Fruit fly (Drosophila melanogaster) Kc167 (cell line): Measurements from ENCODE around the gene CG42324.

ENCODE experiments used
- Myc ChIP-seq: fragments of >200 bp; optimal IDR thresholded peaks from 2 replicates; lab custom pipeline; 2017; ENCODE audit warnings: missing external identifiers
- Sin3A ChIP-seq: fragments of >200 bp; optimal IDR thresholded peaks from 2 replicates; lab custom pipeline; 2018; ENCODE audit warnings: missing external identifiers
- h ChIP-seq: fragments of >200 bp; optimal IDR thresholded peaks from 3 replicates; lab custom pipeline; 2018; ENCODE audit warnings: missing external identifiers
- insv ChIP-seq: fragments of >200 bp; optimal IDR thresholded peaks from 3 replicates; lab custom pipeline; 2018; ENCODE audit warnings: missing external identifiers
- psq ChIP-seq: fragments of >200 bp; optimal IDR thresholded peaks from 2 replicates; lab custom pipeline; 2017; ENCODE audit warnings: missing external identifiers
- ttk ChIP-seq: sonication (Bioruptor generic); optimal IDR thresholded peaks from 2 replicates; lab custom pipeline; 2017; ENCODE audit warnings: missing external identifiers

Gene CG42324

dm6 chr3L:3437664-3438368, 34.4 kb upstream of the CG42324 start:
- TF ChIP-seq Sin3A (lab: Kevin White, UChicago) (no peak), Myc (lab: Kevin White, UChicago) (no peak), h (lab: Kevin White, UChicago) (no peak), psq (lab: Kevin White, UChicago) (no peak), ttk (lab: Kevin White, UChicago) (no peak), insv (no peak)

dm6 chr3L:3438473-3438872, 33.8 kb upstream of the CG42324 start:
- no peak for TF ChIP-seq psq (lab: Kevin White, UChicago)
- no peak for TF ChIP-seq Myc (lab: Kevin White, UChicago)
- no peak for TF ChIP-seq ttk (lab: Kevin White, UChicago)
- TF ChIP-seq h (lab: Kevin White, UChicago), result no peak

- TF ChIP-seq psq (lab: Kevin White, UChicago), result no peak
- TF ChIP-seq Sin3A (lab: Kevin White, UChicago), result no peak
- no peak for TF ChIP-seq insv
- no peak for TF ChIP-seq Myc (lab: Kevin White, UChicago)
- TF ChIP-seq ttk (lab: Kevin White, UChicago), result no peak
- TF ChIP-seq h (lab: Kevin White, UChicago), result no peak
Observed at dm6 chr3L:3439598-3439997, 32.6 kb upstream of the CG42324 start.

- TF ChIP-seq psq (lab: Kevin White, UChicago) (no peak), Sin3A (lab: Kevin White, UChicago) (no peak), ttk (lab: Kevin White, UChicago) (no peak), insv (no peak), Myc (lab: Kevin White, UChicago) (no peak)
Observed at dm6 chr3L:3440116-3440515, 32.1 kb upstream of the CG42324 start.

dm6 chr3L:3441763-3442673, 30.2 kb upstream of the CG42324 start:
- no peak for TF ChIP-seq psq (lab: Kevin White, UChicago)
- no peak for TF ChIP-seq Sin3A (lab: Kevin White, UChicago)
- no peak for TF ChIP-seq Myc (lab: Kevin White, UChicago)
- no peak for TF ChIP-seq ttk (lab: Kevin White, UChicago)
- no peak for TF ChIP-seq insv
- no peak for TF ChIP-seq h (lab: Kevin White, UChicago)

dm6 chr3L:3442751-3443524, 29.3 kb upstream of the CG42324 start:
- TF ChIP-seq insv, result no peak
- no peak for TF ChIP-seq psq (lab: Kevin White, UChicago)
- TF ChIP-seq Myc (lab: Kevin White, UChicago), result no peak
- no peak for TF ChIP-seq ttk (lab: Kevin White, UChicago)
- TF ChIP-seq Sin3A (lab: Kevin White, UChicago), result no peak
- no peak for TF ChIP-seq h (lab: Kevin White, UChicago)

dm6 chr3L:3444246-3444785, 27.9 kb upstream of the CG42324 start:
- no peak for TF ChIP-seq h (lab: Kevin White, UChicago)
- TF ChIP-seq Myc (lab: Kevin White, UChicago), result no peak
- no peak for TF ChIP-seq Sin3A (lab: Kevin White, UChicago)
- TF ChIP-seq ttk (lab: Kevin White, UChicago), result no peak
- no peak for TF ChIP-seq insv
- TF ChIP-seq psq (lab: Kevin White, UChicago), result no peak

- TF ChIP-seq psq (lab: Kevin White, UChicago) (no peak), ttk (lab: Kevin White, UChicago) (no peak), h (lab: Kevin White, UChicago) (no peak), insv (no peak), Myc (lab: Kevin White, UChicago) (no peak), Sin3A (lab: Kevin White, UChicago) (no peak)
Observed at dm6 chr3L:3447948-3448526, 24.2 kb upstream of the CG42324 start.

- TF ChIP-seq insv (no peak), ttk (lab: Kevin White, UChicago) (no peak), psq (lab: Kevin White, UChicago) (no peak), Myc (lab: Kevin White, UChicago) (no peak), Sin3A (lab: Kevin White, UChicago) (no peak), h (lab: Kevin White, UChicago) (no peak)
Observed at dm6 chr3L:3449680-3450079, 22.6 kb upstream of the CG42324 start.

dm6 chr3L:3450410-3450809, 21.8 kb upstream of the CG42324 start:
- no peak for TF ChIP-seq h (lab: Kevin White, UChicago)
- no peak for TF ChIP-seq psq (lab: Kevin White, UChicago)
- TF ChIP-seq Sin3A (lab: Kevin White, UChicago), result no peak
- TF ChIP-seq ttk (lab: Kevin White, UChicago), result no peak
- no peak for TF ChIP-seq insv
- no peak for TF ChIP-seq Myc (lab: Kevin White, UChicago)
